Worm (Caenorhabditis elegans) whole organism, early embryonic: ENCODE results near the gene C49F8.14.

Source experiments
- ama-1 ChIP-seq: fragments of 150-350 bp; optimal IDR thresholded peaks from 2 replicates; lab custom pipeline; 2014
- ceh-36 ChIP-seq: sonication (generic microtip); optimal IDR thresholded peaks from 2 replicates; lab custom pipeline; 2016; ENCODE audit warnings: missing genetic modification characterization, inconsistent platforms, missing compliant biosample characterization
- flt-1 ChIP-seq: fragments of 200-800 bp; sonication (Bioruptor generic); IDR thresholded peaks from 2 replicates; pipeline ENCODE4 v1.3.6; 2022; ENCODE audit warnings: missing genetic modification characterization, missing compliant biosample characterization
- hmbx-1 ChIP-seq: sonication (generic microtip); optimal IDR thresholded peaks from 2 replicates; lab custom pipeline; 2016; ENCODE audit warnings: mild to moderate bottlenecking, missing genetic modification characterization, missing compliant biosample characterization
- tra-4 ChIP-seq: sonication (generic microtip); optimal IDR thresholded peaks from 2 replicates; lab custom pipeline; 2017; ENCODE audit warnings: missing genetic modification characterization, missing compliant biosample characterization

ce11 chrX:13411306-13411705, 34.6 kb upstream of the C49F8.14 start:
- TF ChIP-seq ama-1 (lab: Kevin White, UChicago) (no peak), tra-4 (tag; lab: Kevin White, UChicago) (no peak), flt-1 (no peak), ceh-36 (tag; lab: Kevin White, UChicago) (no peak), hmbx-1 (tag; lab: Kevin White, UChicago) (no peak)
